Fruit fly (Drosophila melanogaster): Measurements from ENCODE around the gene Alh.

Gene Alh

DNA sequence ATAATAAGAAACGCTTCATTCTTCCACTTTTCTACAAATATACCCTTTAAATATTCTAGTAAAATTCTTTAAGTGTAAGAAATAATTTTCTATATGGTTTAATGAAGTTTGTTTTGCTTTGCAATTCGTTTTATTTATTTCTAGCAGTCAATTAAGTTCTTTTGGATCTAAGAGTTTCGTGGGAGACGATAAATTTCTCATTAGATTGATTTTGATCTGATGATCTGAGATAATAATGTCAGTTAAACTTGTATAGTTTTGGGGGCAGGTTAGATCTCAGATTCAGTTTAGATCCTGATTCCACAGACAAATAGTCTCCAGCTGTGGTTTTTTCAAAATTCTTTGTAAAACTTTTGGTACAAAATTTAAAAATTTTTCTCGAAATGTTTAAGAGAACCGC lies 65.0 kb downstream of the Alh start, which contains the start of gene dj:
TSS of gene dj (plus strand) at position 301 of the 400 bp plus-strand sequence.
- TF ChIP-seq insv (optimal IDR thresholded peaks at IDR 0.05): no peak

DNA sequence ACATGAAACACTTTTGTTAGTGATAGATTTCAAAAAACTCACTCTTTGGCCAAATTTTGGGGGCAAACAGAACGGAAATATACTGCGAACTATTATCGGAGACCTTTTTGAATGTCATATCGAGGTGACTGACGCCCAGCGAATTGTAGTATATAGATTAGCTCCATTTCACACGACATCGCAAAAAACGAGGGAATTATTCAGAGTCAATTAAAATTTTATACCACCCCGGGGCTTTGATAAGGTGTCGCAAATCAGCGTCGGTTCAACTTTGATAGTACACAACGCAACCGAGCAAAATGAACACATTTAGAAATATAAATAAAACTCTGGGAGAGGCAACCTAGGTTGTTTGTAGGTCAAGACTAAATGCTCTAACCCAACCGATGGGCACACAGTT lies 66.0 kb downstream of the Alh start:
- no peak for TF ChIP-seq h (optimal IDR thresholded peaks at IDR 0.05)
- no peak for TF ChIP-seq insv (optimal IDR thresholded peaks at IDR 0.05)
- TF ChIP-seq Myc (optimal IDR thresholded peaks at IDR 0.05): no peak
- TF ChIP-seq Sin3A (optimal IDR thresholded peaks at IDR 0.05): no peak

DNA sequence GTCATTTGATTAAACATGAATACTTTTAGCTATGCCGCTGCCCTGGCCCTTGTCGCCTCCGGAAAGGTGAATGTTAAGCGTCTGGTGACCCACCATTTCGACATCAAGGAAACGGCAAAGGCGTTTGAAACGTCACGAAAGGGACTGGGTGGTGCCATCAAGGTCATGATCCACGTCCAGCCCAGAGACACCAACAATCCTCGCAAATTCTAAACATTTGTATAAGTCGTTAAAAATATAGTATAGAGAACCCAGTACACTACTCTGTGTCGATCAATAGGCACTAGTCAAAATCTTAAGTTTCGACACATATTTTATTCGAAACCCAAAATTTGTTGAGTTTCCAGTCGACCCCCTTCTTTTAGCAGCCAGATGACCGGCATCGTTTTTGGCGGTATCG lies 69.7 kb downstream of the Alh start, which contains the start of gene CG1979:
TSS of gene CG1979 (plus strand) at position 301 of the 400 bp plus-strand sequence.
- TF ChIP-seq psq (optimal IDR thresholded peaks at IDR 0.05) (no peak), Myc (optimal IDR thresholded peaks at IDR 0.05) (no peak), h (optimal IDR thresholded peaks at IDR 0.05) (no peak), Sin3A (optimal IDR thresholded peaks at IDR 0.05) (no peak), ttk (optimal IDR thresholded peaks at IDR 0.05) (no peak), insv (optimal IDR thresholded peaks at IDR 0.05) (no peak)

DNA sequence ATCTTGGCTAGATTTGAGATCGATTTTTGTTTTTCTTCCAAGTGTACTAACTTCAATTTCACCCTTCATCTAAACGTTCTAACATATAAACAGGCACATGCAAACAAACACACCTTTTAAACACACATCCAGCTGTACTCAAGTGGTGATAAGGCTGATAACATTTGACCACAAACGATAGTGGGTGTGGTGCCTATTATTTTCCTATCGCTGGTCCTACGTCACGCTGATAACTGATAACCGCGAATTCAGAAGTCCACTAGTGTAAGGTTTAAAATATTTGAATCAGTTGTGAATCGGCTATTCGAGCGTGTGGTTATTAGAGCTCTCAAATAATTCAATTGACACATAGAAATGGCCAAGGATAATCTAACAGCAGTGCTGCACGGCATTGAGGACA lies 71.7 kb downstream of the Alh start, which contains the start of gene Sodh1:
TSS of gene Sodh1 (plus strand) at position 94 of the 400 bp plus-strand sequence.
- TF ChIP-seq h (optimal IDR thresholded peaks at IDR 0.05) (no peak), Myc (optimal IDR thresholded peaks at IDR 0.05) (no peak), Sin3A (optimal IDR thresholded peaks at IDR 0.05) (no peak), insv (optimal IDR thresholded peaks at IDR 0.05) (no peak), ttk (optimal IDR thresholded peaks at IDR 0.05) (no peak), psq (optimal IDR thresholded peaks at IDR 0.05) (no peak)
